Fruit fly (Drosophila melanogaster): ENCODE data around the gene CG31926.

- no peak for TF ChIP-seq CG8301 (tag; optimal IDR thresholded peaks at IDR 0.05)
- TF ChIP-seq CG8159 (tag; optimal IDR thresholded peaks at IDR 0.05), result no peak
- no peak for TF ChIP-seq CG10348 (GFP tag; IDR thresholded peaks at IDR 0.05)
- no peak for TF ChIP-seq CG17806 (tag; optimal IDR thresholded peaks at IDR 0.05)
- TF ChIP-seq CG12605 (GFP tag; IDR thresholded peaks at IDR 0.05), result no peak
- no peak for TF ChIP-seq Snoo (tag; optimal IDR thresholded peaks at IDR 0.05)
- no peak for TF ChIP-seq CG15710 (tag; optimal IDR thresholded peaks at IDR 0.05)
- TF ChIP-seq CG9948 (tag; optimal IDR thresholded peaks at IDR 0.05), result no peak
- TF ChIP-seq EcR (GFP tag; optimal IDR thresholded peaks at IDR 0.05), result no peak
- no peak for TF ChIP-seq CG14655 (GFP tag; optimal IDR thresholded peaks at IDR 0.05)
Measured at dm6 chr2L:1463362-1463908, 31.8 kb upstream of the CG31926 start.

Measured in whole organism, pupa.